Worm (Caenorhabditis elegans) whole organism, L4 larva: ENCODE results near the gene evl-14.

Experiments
- F44E2.7 ChIP-seq: fragments of 200-800 bp; sonication (Bioruptor generic); IDR thresholded peaks from 2 replicates; pipeline ENCODE4 v2.1.2; 2022; ENCODE audit warnings: missing genetic modification characterization, missing compliant biosample characterization
- ZK337.2 ChIP-seq: fragments of 200-800 bp; sonication (Bioruptor generic); IDR thresholded peaks from 2 replicates; pipeline ENCODE4 v1.3.6; 2022; ENCODE audit warnings: missing genetic modification reagents, missing genetic modification characterization, missing compliant biosample characterization
- dmd-6 ChIP-seq: fragments of 200-800 bp; sonication (Bioruptor generic); IDR thresholded peaks from 2 replicates; pipeline ENCODE4 v1.3.6; 2022; ENCODE audit warnings: missing genetic modification reagents, missing genetic modification characterization, missing compliant biosample characterization
- lir-3 ChIP-seq: sonication (generic microtip); optimal IDR thresholded peaks from 2 replicates; lab custom pipeline; 2016; ENCODE audit warnings: mild to moderate bottlenecking, missing genetic modification characterization, missing compliant biosample characterization
- lsy-2 ChIP-seq, 2 experiments: fragments of 150-350 bp in 1 of 2; sonication (generic microtip) in 1 of 2; optimal IDR thresholded peaks; 2 replicates each; lab custom pipeline; 2014 to 2017; ENCODE audit warnings: missing biosample characterization in 2 of 2, missing genetic modification characterization in 2 of 2
- nhr-25 ChIP-seq: sonication (generic microtip); optimal IDR thresholded peaks from 2 replicates; lab custom pipeline; 2017; ENCODE audit warnings: missing genetic modification characterization, mild to moderate bottlenecking, missing compliant biosample characterization, antibody characterized with exemption, moderate library complexity, borderline replicate concordance; ENCODE audit not compliant: insufficient read depth
- skn-1 ChIP-seq: fragments of 150-350 bp; optimal IDR thresholded peaks from 2 replicates; lab custom pipeline; 2014; ENCODE audit warnings: missing biosample characterization, missing genetic modification characterization
- snpc-4 ChIP-seq: fragments of 150-350 bp; optimal IDR thresholded peaks from 2 replicates; lab custom pipeline; 2014; ENCODE audit warnings: missing biosample characterization, missing genetic modification characterization
- zag-1 ChIP-seq: fragments of 150-350 bp; optimal IDR thresholded peaks from 2 replicates; lab custom pipeline; 2014; ENCODE audit warnings: missing biosample characterization, missing genetic modification characterization
- ztf-7 ChIP-seq: fragments of 150-350 bp; optimal IDR thresholded peaks from 2 replicates; lab custom pipeline; 2014; ENCODE audit warnings: missing biosample characterization, missing genetic modification characterization

- no peak for TF ChIP-seq nhr-25 (tag; lab: Kevin White, UChicago)
- no peak for TF ChIP-seq F44E2.7 (GFP tag; lab: Robert Waterston, UW)
- TF ChIP-seq dmd-6 (GFP tag; lab: Robert Waterston, UW) = no peak
- no peak for TF ChIP-seq zag-1 (tag; lab: Kevin White, UChicago)
- TF ChIP-seq snpc-4 = no peak
- no peak for TF ChIP-seq skn-1 (tag; lab: Kevin White, UChicago)
- no peak for TF ChIP-seq lsy-2 (tag; optimal IDR thresholded peaks at IDR 0.05; lab: Kevin White, UChicago)
- TF ChIP-seq lir-3 (tag; lab: Kevin White, UChicago) = no peak
- TF ChIP-seq ztf-7 (tag; lab: Kevin White, UChicago) = no peak
- no peak for TF ChIP-seq ZK337.2 (GFP tag; lab: Robert Waterston, UW)
Measured at ce11 chrIII:4345034-4345433, 32.1 kb upstream of the evl-14 start, which contains the start of gene hse-5.
